Fruit fly (Drosophila melanogaster) whole organism, embryonic: ENCODE results near the gene CG43088.

Experiments
- Blimp-1 ChIP-seq: fragments of 200-800 bp; sonication (Bioruptor generic); optimal IDR thresholded peaks from 3 replicates; lab custom pipeline; 2018; ENCODE audit warnings: missing biosample characterization, missing genetic modification characterization, mild to moderate bottlenecking, moderate library complexity, missing genetic modification reagents
- CG10274 ChIP-seq: fragments of 200-800 bp; sonication (Bioruptor generic); optimal IDR thresholded peaks from 3 replicates; lab custom pipeline; 2017; ENCODE audit warnings: missing biosample characterization, mild to moderate bottlenecking, missing genetic modification characterization
- CG10366 ChIP-seq: fragments of 200-800 bp; sonication (Bioruptor generic); IDR thresholded peaks from 2 replicates; pipeline ENCODE4 v1.3.6; 2022; ENCODE audit warnings: missing biosample characterization, missing genetic modification characterization
- CG11085 ChIP-seq: fragments of 200-800 bp; sonication (Bioruptor generic); IDR thresholded peaks from 2 replicates; pipeline ENCODE4 v1.3.6; 2022; ENCODE audit warnings: missing biosample characterization, missing genetic modification characterization
- CG11695 ChIP-seq: fragments of 200-800 bp; sonication (Bioruptor generic); IDR thresholded peaks from 3 replicates; pipeline ENCODE4 v1.3.6; 2022; ENCODE audit warnings: missing biosample characterization, missing genetic modification characterization
- CG12236 ChIP-seq: fragments of 200-800 bp; sonication (Bioruptor generic); optimal IDR thresholded peaks from 2 replicates; lab custom pipeline; 2016; ENCODE audit warnings: missing biosample characterization, missing genetic modification characterization
- CG13624 ChIP-seq: fragments of 200-800 bp; sonication (Bioruptor generic); optimal IDR thresholded peaks from 2 replicates; lab custom pipeline; 2016; ENCODE audit warnings: missing biosample characterization, missing genetic modification characterization
- CG14014 ChIP-seq: fragments of 200-800 bp; sonication (Bioruptor generic); IDR thresholded peaks from 2 replicates; pipeline ENCODE4 v1.3.6; 2022; ENCODE audit warnings: missing biosample characterization, missing genetic modification characterization
- CG14441 ChIP-seq: fragments of 200-800 bp; sonication (Bioruptor generic); IDR thresholded peaks from 2 replicates; pipeline ENCODE4 v1.3.6; 2022; ENCODE audit warnings: missing biosample characterization, missing genetic modification characterization
- CG14710 ChIP-seq: fragments of 200-800 bp; sonication (Bioruptor generic); optimal IDR thresholded peaks from 3 replicates; lab custom pipeline; 2019; ENCODE audit warnings: missing biosample characterization, mild to moderate bottlenecking, missing genetic modification characterization, moderate library complexity
- CG15011 ChIP-seq: fragments of 200-800 bp; sonication (Bioruptor generic); optimal IDR thresholded peaks from 3 replicates; lab custom pipeline; 2018; ENCODE audit warnings: missing biosample characterization, mild to moderate bottlenecking, missing genetic modification characterization
- CG1529 ChIP-seq: fragments of 200-800 bp; sonication (Bioruptor generic); optimal IDR thresholded peaks from 3 replicates; lab custom pipeline; 2018; ENCODE audit warnings: missing biosample characterization, missing genetic modification characterization
- CG16815 ChIP-seq: fragments of 200-800 bp; sonication (Bioruptor generic); optimal IDR thresholded peaks from 3 replicates; lab custom pipeline; 2017; ENCODE audit warnings: missing biosample characterization, mild to moderate bottlenecking, missing genetic modification characterization
- CG17385 ChIP-seq: fragments of 200-800 bp; sonication (Bioruptor generic); optimal IDR thresholded peaks from 3 replicates; lab custom pipeline; 2018; ENCODE audit warnings: missing biosample characterization, mild to moderate bottlenecking, missing genetic modification characterization
- CG18011 ChIP-seq: fragments of 200-800 bp; sonication (Bioruptor generic); optimal IDR thresholded peaks from 2 replicates; lab custom pipeline; 2017; ENCODE audit warnings: missing biosample characterization, missing genetic modification characterization, mild to moderate bottlenecking, moderate library complexity, missing genotype
- CG1832 ChIP-seq: fragments of 200-800 bp; sonication (Bioruptor generic); optimal IDR thresholded peaks from 2 replicates; lab custom pipeline; 2017; ENCODE audit warnings: missing biosample characterization, mild to moderate bottlenecking, missing genetic modification characterization, inconsistent platforms
- CG2116 ChIP-seq: fragments of 200-800 bp; sonication (Bioruptor generic); optimal IDR thresholded peaks from 3 replicates; lab custom pipeline; 2018; ENCODE audit warnings: missing biosample characterization, mild to moderate bottlenecking, missing genetic modification characterization
- CG2678 ChIP-seq: fragments of 200-800 bp; sonication (Bioruptor generic); optimal IDR thresholded peaks from 3 replicates; lab custom pipeline; 2019; ENCODE audit warnings: missing biosample characterization, mild to moderate bottlenecking, missing genetic modification characterization, moderate library complexity
- CG2889 ChIP-seq: fragments of 200-800 bp; sonication (Bioruptor generic); IDR thresholded peaks from 3 replicates; pipeline ENCODE4 v1.3.6; 2022; ENCODE audit warnings: missing biosample characterization, missing genetic modification characterization
- CG6254 ChIP-seq: fragments of 200-800 bp; sonication (Bioruptor generic); optimal IDR thresholded peaks from 3 replicates; lab custom pipeline; 2017; ENCODE audit warnings: mild to moderate bottlenecking, missing biosample characterization, missing genetic modification reagents, missing genetic modification characterization
- CG6813 ChIP-seq: fragments of 200-800 bp; sonication (Bioruptor generic); optimal IDR thresholded peaks from 2 replicates; lab custom pipeline; 2017; ENCODE audit warnings: missing biosample characterization, missing genetic modification characterization, mild to moderate bottlenecking, moderate library complexity, missing genetic modification reagents
- CG7271 ChIP-seq: fragments of 200-800 bp; sonication (Bioruptor generic); optimal IDR thresholded peaks from 2 replicates; lab custom pipeline; 2018; ENCODE audit warnings: missing biosample characterization, mild to moderate bottlenecking, missing genetic modification characterization, moderate library complexity
- CG7928 ChIP-seq: fragments of 200-800 bp; sonication (Bioruptor generic); optimal IDR thresholded peaks from 2 replicates; lab custom pipeline; 2017; ENCODE audit warnings: missing biosample characterization, mild to moderate bottlenecking, missing genetic modification characterization
- CG7963 ChIP-seq: fragments of 200-800 bp; sonication (Bioruptor generic); IDR thresholded peaks from 3 replicates; pipeline ENCODE4 v1.3.6; 2022; ENCODE audit warnings: missing biosample characterization, missing genetic modification characterization; ENCODE audit not compliant: partially characterized antibody
- CG8478 ChIP-seq: fragments of >200 bp; optimal IDR thresholded peaks from 2 replicates; lab custom pipeline; 2018
- CG9609 ChIP-seq: fragments of 200-800 bp; sonication (Bioruptor generic); optimal IDR thresholded peaks from 3 replicates; lab custom pipeline; 2016; ENCODE audit warnings: missing biosample characterization, missing genetic modification characterization
- CG9876 ChIP-seq: fragments of 200-800 bp; sonication (Bioruptor generic); optimal IDR thresholded peaks from 2 replicates; lab custom pipeline; 2016; ENCODE audit warnings: missing biosample characterization, missing genetic modification characterization
- D ChIP-seq, 2 experiments: fragments of 200-800 bp in 1 of 2; fragments of >200 bp in 1 of 2; sonication (Bioruptor generic) in 1 of 2; optimal IDR thresholded peaks; 2 replicates in 1 of 2; 3 replicates in 1 of 2; lab custom pipeline; 2017; ENCODE audit warnings: mild to moderate bottlenecking in 1 of 2, missing biosample characterization in 1 of 2, missing genetic modification characterization in 1 of 2, missing genetic modification reagents in 1 of 2
- Deaf1 ChIP-seq: fragments of 200-800 bp; optimal IDR thresholded peaks from 3 replicates; lab custom pipeline; 2019; ENCODE audit warnings: missing biosample characterization, mild to moderate bottlenecking, missing genetic modification characterization, moderate library complexity
- Fer2 ChIP-seq: fragments of 200-800 bp; sonication (Bioruptor generic); optimal IDR thresholded peaks from 2 replicates; lab custom pipeline; 2018; ENCODE audit warnings: missing biosample characterization, mild to moderate bottlenecking, missing genetic modification characterization, moderate library complexity
- Hsf ChIP-seq: fragments of 200-800 bp; sonication (Bioruptor generic); optimal IDR thresholded peaks from 3 replicates; lab custom pipeline; 2016; ENCODE audit warnings: missing biosample characterization, missing genetic modification characterization
- NC2β ChIP-seq: fragments of 200-800 bp; sonication (Bioruptor generic); optimal IDR thresholded peaks from 2 replicates; lab custom pipeline; 2016; ENCODE audit warnings: missing biosample characterization, missing genetic modification characterization
- Rfx ChIP-seq: fragments of 200-800 bp; sonication (Bioruptor generic); IDR thresholded peaks from 2 replicates; pipeline ENCODE4 v1.3.6; 2022; ENCODE audit warnings: missing biosample characterization, missing genetic modification characterization
- Sox102F ChIP-seq: fragments of 200-800 bp; sonication (Bioruptor generic); optimal IDR thresholded peaks from 2 replicates; lab custom pipeline; 2018; ENCODE audit warnings: missing biosample characterization, mild to moderate bottlenecking, missing genetic modification characterization, moderate library complexity
- ara ChIP-seq: fragments of 200-800 bp; sonication (Bioruptor generic); IDR thresholded peaks from 2 replicates; pipeline ENCODE4 v1.3.6; 2022; ENCODE audit warnings: missing biosample characterization, missing genetic modification characterization
- cas ChIP-seq: fragments of 200-800 bp; sonication (Bioruptor generic); IDR thresholded peaks from 2 replicates; pipeline ENCODE4 v1.3.6; 2022; ENCODE audit warnings: missing biosample characterization, missing genetic modification characterization
- cato ChIP-seq: fragments of 200-800 bp; sonication (Bioruptor generic); optimal IDR thresholded peaks from 2 replicates; lab custom pipeline; 2016; ENCODE audit warnings: missing biosample characterization, missing genetic modification characterization, borderline replicate concordance
- chm ChIP-seq: fragments of 200-800 bp; sonication (Bioruptor generic); IDR thresholded peaks from 2 replicates; pipeline ENCODE4 v1.3.6; 2022; ENCODE audit warnings: missing biosample characterization, missing genetic modification characterization
- crc ChIP-seq: fragments of 200-800 bp; sonication (Bioruptor generic); optimal IDR thresholded peaks from 2 replicates; lab custom pipeline; 2016; ENCODE audit warnings: missing biosample characterization, missing genetic modification characterization
- cwo ChIP-seq: fragments of 200-800 bp; sonication (Bioruptor generic); optimal IDR thresholded peaks from 3 replicates; lab custom pipeline; 2017; ENCODE audit warnings: missing biosample characterization, missing genetic modification characterization, mild to moderate bottlenecking, moderate library complexity, missing genetic modification reagents
- eyg ChIP-seq: fragments of 200-800 bp; sonication (Bioruptor generic); optimal IDR thresholded peaks from 3 replicates; lab custom pipeline; 2016; ENCODE audit warnings: missing biosample characterization, missing genetic modification characterization
- fru ChIP-seq: fragments of >200 bp; optimal IDR thresholded peaks from 2 replicates; lab custom pipeline; 2017
- gro ChIP-seq: fragments of 200-800 bp; sonication (Bioruptor generic); optimal IDR thresholded peaks from 2 replicates; lab custom pipeline; 2016; ENCODE audit warnings: missing biosample characterization, missing genetic modification characterization
- inv ChIP-seq: fragments of 200-800 bp; sonication (Bioruptor generic); IDR thresholded peaks from 2 replicates; pipeline ENCODE4 v1.3.6; 2022; ENCODE audit warnings: missing biosample characterization, missing genetic modification characterization; ENCODE audit not compliant: partially characterized antibody
- psq ChIP-seq: fragments of 200-800 bp; sonication (Bioruptor generic); optimal IDR thresholded peaks from 2 replicates; lab custom pipeline; 2017; ENCODE audit warnings: missing biosample characterization, missing genetic modification characterization
- sens ChIP-seq: fragments of 200-800 bp; sonication (Bioruptor generic); peaks from one replicate; lab custom pipeline; 2016; ENCODE audit warnings: missing biosample characterization, missing genetic modification characterization
- tgo ChIP-seq: fragments of 200-800 bp; sonication (Bioruptor generic); IDR thresholded peaks from 3 replicates; pipeline ENCODE4 v1.3.6; 2022; ENCODE audit warnings: missing biosample characterization, missing genetic modification characterization
- trh ChIP-seq: fragments of 200-800 bp; sonication (Bioruptor generic); optimal IDR thresholded peaks from 2 replicates; lab custom pipeline; 2016; ENCODE audit warnings: missing biosample characterization, missing genetic modification characterization
- z ChIP-seq: fragments of 200-800 bp; sonication (Bioruptor generic); IDR thresholded peaks from 3 replicates; pipeline ENCODE4 v1.3.6; 2022; ENCODE audit warnings: missing biosample characterization, missing genetic modification characterization
- zen ChIP-seq: fragments of 200-800 bp; sonication (Bioruptor generic); optimal IDR thresholded peaks from 3 replicates; lab custom pipeline; 2018; ENCODE audit warnings: missing biosample characterization, mild to moderate bottlenecking, missing genetic modification characterization, moderate library complexity

Gene CG43088

DNA sequence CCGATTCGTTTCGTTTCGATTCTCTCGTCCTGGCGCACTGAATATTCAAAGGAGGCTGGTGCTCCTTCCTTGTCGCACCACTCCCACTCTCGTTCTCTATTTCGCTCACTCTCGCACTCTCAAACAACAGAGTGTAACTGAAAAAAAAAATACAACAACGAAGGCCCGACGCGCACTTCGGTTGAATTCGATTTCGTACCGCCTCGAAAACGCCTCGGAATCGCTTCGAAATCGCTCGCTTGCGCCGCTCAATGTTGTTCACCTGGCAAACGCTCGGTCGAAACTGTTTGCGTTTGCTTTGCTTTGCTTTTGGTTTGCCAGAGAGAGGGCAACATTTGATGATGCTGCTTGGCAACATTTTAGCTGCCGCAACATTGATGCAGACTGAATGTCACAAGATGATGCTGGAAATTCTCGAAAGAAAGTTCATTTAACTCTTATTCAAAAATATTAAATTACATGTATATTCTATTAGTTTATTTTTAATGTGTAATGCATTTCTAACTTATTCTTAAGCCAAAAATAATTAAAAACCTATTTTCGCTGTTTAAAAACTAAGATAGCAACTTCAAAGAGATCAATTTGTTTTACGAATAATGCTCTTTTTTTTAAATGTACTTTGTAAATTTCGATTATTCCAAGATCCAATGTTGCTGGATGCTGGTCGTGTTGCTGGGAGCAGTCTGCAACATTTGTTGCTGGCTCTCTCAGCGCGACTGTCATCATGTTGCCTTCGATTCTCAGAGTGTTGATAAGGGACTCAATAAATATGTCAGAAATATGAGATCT, 47.1 kb downstream of the CG43088 start, which contains the start of gene NetB (continued):
- TF ChIP-seq gro (GFP tag; lab: Kevin White, UChicago) (peak; percentile 13), CG10274 (GFP tag; lab: Kevin White, UChicago) (no peak), CG15011 (GFP tag; lab: Kevin White, UChicago) (no peak), CG17385 (peak; percentile 2), cwo (GFP tag; lab: Kevin White, UChicago) (no peak), CG10366 (0 out of 2 replicates have a peak, but pooled peaks have one; percentile 9), Blimp-1 (GFP tag; lab: Kevin White, UChicago) (no peak), CG9876 (GFP tag; lab: Kevin White, UChicago) (no peak), CG6813 (GFP tag; lab: Kevin White, UChicago) (no peak), CG6254 (GFP tag; lab: Kevin White, UChicago) (no peak), Rfx (GFP tag; lab: Robert Waterston, UW) (no peak), CG14014 (GFP tag; lab: Robert Waterston, UW) (no peak), NC2β (GFP tag; lab: Kevin White, UChicago) (no peak), CG2889 (GFP tag; lab: Robert Waterston, UW) (no peak), CG14441 (no peak), CG16815 (GFP tag; lab: Kevin White, UChicago) (no peak), cas (GFP tag; lab: Robert Waterston, UW) (no peak), trh (no peak), Sox102F (GFP tag; lab: Kevin White, UChicago) (no peak), z (peak; percentile 62; the same call in 1 of the 3 replicates), eyg (GFP tag; lab: Kevin White, UChicago) (no peak), CG14710 (tag; lab: Kevin White, UChicago) (no peak), CG11695 (GFP tag; lab: Robert Waterston, UW) (no peak), CG1832 (GFP tag; lab: Kevin White, UChicago) (peak; percentile 56), CG13624 (GFP tag; lab: Kevin White, UChicago) (peak; percentile 41), D (optimal IDR thresholded peaks at IDR 0.05; lab: Kevin White, UChicago) (no peak), D (GFP tag; optimal IDR thresholded peaks at IDR 0.05; lab: Kevin White, UChicago) (no peak), Fer2 (tag; lab: Kevin White, UChicago) (no peak), inv (GFP tag; lab: Robert Waterston, UW) (no peak), CG2116 (GFP tag; lab: Kevin White, UChicago) (no peak), zen (tag; lab: Kevin White, UChicago) (no peak), Hsf (GFP tag; lab: Kevin White, UChicago) (no peak), ara (GFP tag; lab: Robert Waterston, UW) (no peak), CG18011 (GFP tag; lab: Kevin White, UChicago) (no peak), CG8478 (lab: Kevin White, UChicago) (no peak), Deaf1 (tag; lab: Kevin White, UChicago) (peak; percentile 97), CG9609 (GFP tag; lab: Kevin White, UChicago) (no peak), CG7963 (no peak), chm (peak; percentile 19; the same call in 1 of the 2 replicates), fru (no peak), CG2678 (tag; lab: Kevin White, UChicago) (no peak), sens (GFP tag; lab: Kevin White, UChicago) (peak; percentile 46), psq (GFP tag; lab: Kevin White, UChicago) (no peak), CG12236 (no peak), CG7928 (GFP tag; lab: Kevin White, UChicago) (no peak), CG7271 (no peak), cato (GFP tag; lab: Kevin White, UChicago) (no peak), CG1529 (GFP tag; lab: Kevin White, UChicago) (no peak), CG11085 (GFP tag; lab: Robert Waterston, UW) (no peak), crc (GFP tag; lab: Kevin White, UChicago) (no peak), tgo (GFP tag; lab: Robert Waterston, UW) (no peak)
